Worm (Caenorhabditis elegans): Measurements from ENCODE around the gene wnk-1.

ce11 chrIV:9169764-9170163 lies 30.1 kb upstream of the wnk-1 start:
- no peak for TF ChIP-seq him-1 (tag; optimal IDR thresholded peaks at IDR 0.05)
- no peak for TF ChIP-seq dao-5 (tag; optimal IDR thresholded peaks at IDR 0.05)

Data from whole organism, L4/young adult.